Fruit fly (Drosophila melanogaster) whole organism, embryonic: Measurements from ENCODE around the gene Boh1.

Source experiments
- Bgb ChIP-seq: fragments of 200-800 bp; sonication (Bioruptor generic); IDR thresholded peaks from 2 replicates; pipeline ENCODE4 v1.3.6; 2022; ENCODE audit warnings: missing biosample characterization, missing genetic modification characterization; ENCODE audit not compliant: partially characterized antibody
- CG10209 ChIP-seq: fragments of 200-800 bp; sonication (Bioruptor generic); optimal IDR thresholded peaks from 3 replicates; lab custom pipeline; 2017; ENCODE audit warnings: missing biosample characterization, mild to moderate bottlenecking, missing genetic modification characterization, missing genetic modification reagents
- CG10267 ChIP-seq: fragments of 200-800 bp; sonication (Bioruptor generic); optimal IDR thresholded peaks from 2 replicates; lab custom pipeline; 2018; ENCODE audit warnings: missing biosample characterization, mild to moderate bottlenecking, missing genetic modification characterization, moderate library complexity
- CG14441 ChIP-seq: fragments of 200-800 bp; sonication (Bioruptor generic); IDR thresholded peaks from 2 replicates; pipeline ENCODE4 v1.3.6; 2022; ENCODE audit warnings: missing biosample characterization, missing genetic modification characterization
- CG18262 ChIP-seq: fragments of 200-800 bp; optimal IDR thresholded peaks from 3 replicates; lab custom pipeline; 2019; ENCODE audit warnings: missing biosample characterization, mild to moderate bottlenecking, missing genetic modification characterization, moderate library complexity
- CG6683 ChIP-seq: fragments of 200-800 bp; sonication (Bioruptor generic); optimal IDR thresholded peaks from 2 replicates; lab custom pipeline; 2017; ENCODE audit warnings: missing biosample characterization, mild to moderate bottlenecking, missing genetic modification characterization, missing genetic modification reagents
- CG6689 ChIP-seq: fragments of 200-800 bp; sonication (Bioruptor generic); IDR thresholded peaks from 2 replicates; pipeline ENCODE4 v1.3.6; 2022; ENCODE audit warnings: missing biosample characterization, missing genetic modification characterization
- CG7786 ChIP-seq: fragments of 200-800 bp; sonication (Bioruptor generic); optimal IDR thresholded peaks from 2 replicates; lab custom pipeline; 2016; ENCODE audit warnings: missing biosample characterization, missing genetic modification characterization
- CG7839 ChIP-seq: fragments of 200-800 bp; sonication (Bioruptor generic); optimal IDR thresholded peaks from 3 replicates; lab custom pipeline; 2018; ENCODE audit warnings: missing biosample characterization, mild to moderate bottlenecking, missing genetic modification characterization, moderate library complexity
- CG7987 ChIP-seq: fragments of 200-800 bp; sonication (Bioruptor generic); optimal IDR thresholded peaks from 2 replicates; lab custom pipeline; 2018; ENCODE audit warnings: missing biosample characterization, mild to moderate bottlenecking, missing genetic modification characterization, moderate library complexity
- CG8089 ChIP-seq: fragments of 200-800 bp; sonication (Bioruptor generic); optimal IDR thresholded peaks from 3 replicates; lab custom pipeline; 2016; ENCODE audit warnings: missing biosample characterization, missing genetic modification characterization
- CG8478 ChIP-seq: fragments of >200 bp; optimal IDR thresholded peaks from 2 replicates; lab custom pipeline; 2018
- CG9817 ChIP-seq: fragments of 200-800 bp; sonication (Bioruptor generic); optimal IDR thresholded peaks from 2 replicates; lab custom pipeline; 2018; ENCODE audit warnings: missing biosample characterization, mild to moderate bottlenecking, missing genetic modification characterization, moderate library complexity
- Drgx ChIP-seq: fragments of 200-800 bp; sonication (Bioruptor generic); IDR thresholded peaks from 2 replicates; pipeline ENCODE4 v1.3.6; 2022; ENCODE audit warnings: missing biosample characterization, missing genetic modification characterization
- E2f2 ChIP-seq: fragments of 200-800 bp; sonication (Bioruptor generic); IDR thresholded peaks from 2 replicates; pipeline ENCODE4 v1.3.6; 2022; ENCODE audit warnings: missing biosample characterization, missing genetic modification characterization
- MBD-R2 ChIP-seq: fragments of 200-800 bp; sonication (Bioruptor generic); IDR thresholded peaks from 2 replicates; pipeline ENCODE4 v1.3.6; 2022; ENCODE audit warnings: missing biosample characterization, missing genetic modification characterization
- Med ChIP-seq: fragments of 200-800 bp; sonication (Bioruptor generic); peaks from one replicate; lab custom pipeline; 2016; ENCODE audit warnings: missing biosample characterization, missing genetic modification characterization, mild to moderate bottlenecking, inconsistent platforms, moderate library complexity
- Mrtf ChIP-seq: fragments of 200-800 bp; sonication (Bioruptor generic); IDR thresholded peaks from 3 replicates; pipeline ENCODE4 v1.3.6; 2022; ENCODE audit warnings: missing biosample characterization, missing genetic modification characterization
- Myb ChIP-seq: fragments of 200-800 bp; sonication (Bioruptor generic); optimal IDR thresholded peaks from 2 replicates; lab custom pipeline; 2016; ENCODE audit warnings: missing biosample characterization, missing genetic modification characterization
- bowl ChIP-seq: fragments of 200-800 bp; sonication (Bioruptor generic); IDR thresholded peaks from 2 replicates; pipeline ENCODE4 v1.3.6; 2022; ENCODE audit warnings: missing biosample characterization, missing genetic modification characterization
- caup ChIP-seq: fragments of 200-800 bp; sonication (Bioruptor generic); optimal IDR thresholded peaks from 3 replicates; lab custom pipeline; 2017; ENCODE audit warnings: missing biosample characterization, mild to moderate bottlenecking, missing genetic modification characterization, moderate library complexity; ENCODE audit not compliant: severe bottlenecking
- fd3F ChIP-seq: fragments of 200-800 bp; sonication (Bioruptor generic); optimal IDR thresholded peaks from 2 replicates; lab custom pipeline; 2018; ENCODE audit warnings: missing biosample characterization, mild to moderate bottlenecking, missing genetic modification characterization, moderate library complexity
- fu2 ChIP-seq: fragments of 200-800 bp; sonication (Bioruptor generic); optimal IDR thresholded peaks from 2 replicates; lab custom pipeline; 2016; ENCODE audit warnings: missing biosample characterization, missing genetic modification characterization
- gcm ChIP-seq: fragments of 200-800 bp; sonication (Bioruptor generic); optimal IDR thresholded peaks from 2 replicates; lab custom pipeline; 2019; ENCODE audit warnings: missing biosample characterization, mild to moderate bottlenecking, missing genetic modification characterization, moderate library complexity
- gcm2 ChIP-seq: fragments of 200-800 bp; sonication (Bioruptor generic); optimal IDR thresholded peaks from 2 replicates; lab custom pipeline; 2016; ENCODE audit warnings: missing biosample characterization, missing genetic modification characterization
- grau ChIP-seq: fragments of 200-800 bp; optimal IDR thresholded peaks from 3 replicates; lab custom pipeline; 2019; ENCODE audit warnings: missing biosample characterization, mild to moderate bottlenecking, missing genetic modification characterization, moderate library complexity
- gsb ChIP-seq: fragments of 200-800 bp; sonication (Bioruptor generic); IDR thresholded peaks from 2 replicates; pipeline ENCODE4 v1.3.6; 2022; ENCODE audit warnings: missing biosample characterization, missing genetic modification characterization
- lmd ChIP-seq: fragments of 200-800 bp; sonication (Bioruptor generic); IDR thresholded peaks from 2 replicates; pipeline ENCODE4 v1.3.6; 2022; ENCODE audit warnings: missing biosample characterization, missing genetic modification characterization
- lola ChIP-seq, 3 experiments: fragments of >200 bp in 2 of 3; fragments of 200-800 bp in 1 of 3; sonication (Bioruptor generic) in 1 of 3; optimal IDR thresholded peaks; 2 replicates each; lab custom pipeline; 2017 to 2019; ENCODE audit warnings: missing biosample characterization in 3 of 3, missing genetic modification characterization in 3 of 3, mild to moderate bottlenecking in 1 of 3, moderate library complexity in 1 of 3
- nom ChIP-seq: fragments of 200-800 bp; sonication (Bioruptor generic); optimal IDR thresholded peaks from 2 replicates; lab custom pipeline; 2017; ENCODE audit warnings: missing biosample characterization, missing genetic modification characterization, mild to moderate bottlenecking, moderate library complexity, missing genetic modification reagents
- onecut ChIP-seq: fragments of 200-800 bp; sonication (Bioruptor generic); IDR thresholded peaks from 2 replicates; pipeline ENCODE4 v1.3.6; 2022; ENCODE audit warnings: missing biosample characterization, missing genetic modification characterization
- pho ChIP-seq: fragments of 200-800 bp; sonication (Bioruptor generic); optimal IDR thresholded peaks from 2 replicates; lab custom pipeline; 2016; ENCODE audit warnings: missing biosample characterization, missing genetic modification characterization
- phol ChIP-seq: fragments of 200-800 bp; sonication (Bioruptor generic); optimal IDR thresholded peaks from 3 replicates; lab custom pipeline; 2018; ENCODE audit warnings: missing biosample characterization, mild to moderate bottlenecking, missing genetic modification characterization, moderate library complexity
- row ChIP-seq: fragments of 200-800 bp; sonication (Bioruptor generic); IDR thresholded peaks from 3 replicates; pipeline ENCODE4 v1.3.6; 2022; ENCODE audit warnings: missing biosample characterization, missing genetic modification characterization
- tll ChIP-seq, 2 experiments: fragments of 200-800 bp in 1 of 2; fragments of >200 bp in 1 of 2; sonication (Bioruptor generic) in 1 of 2; optimal IDR thresholded peaks; 2 replicates each; lab custom pipeline; 2017 to 2019; ENCODE audit warnings: missing biosample characterization in 2 of 2, missing genetic modification characterization in 2 of 2, mild to moderate bottlenecking in 1 of 2, moderate library complexity in 1 of 2
- trem ChIP-seq: fragments of 200-800 bp; optimal IDR thresholded peaks from 3 replicates; lab custom pipeline; 2019; ENCODE audit warnings: missing biosample characterization, mild to moderate bottlenecking, missing genetic modification characterization, moderate library complexity

Gene Boh1

DNA sequence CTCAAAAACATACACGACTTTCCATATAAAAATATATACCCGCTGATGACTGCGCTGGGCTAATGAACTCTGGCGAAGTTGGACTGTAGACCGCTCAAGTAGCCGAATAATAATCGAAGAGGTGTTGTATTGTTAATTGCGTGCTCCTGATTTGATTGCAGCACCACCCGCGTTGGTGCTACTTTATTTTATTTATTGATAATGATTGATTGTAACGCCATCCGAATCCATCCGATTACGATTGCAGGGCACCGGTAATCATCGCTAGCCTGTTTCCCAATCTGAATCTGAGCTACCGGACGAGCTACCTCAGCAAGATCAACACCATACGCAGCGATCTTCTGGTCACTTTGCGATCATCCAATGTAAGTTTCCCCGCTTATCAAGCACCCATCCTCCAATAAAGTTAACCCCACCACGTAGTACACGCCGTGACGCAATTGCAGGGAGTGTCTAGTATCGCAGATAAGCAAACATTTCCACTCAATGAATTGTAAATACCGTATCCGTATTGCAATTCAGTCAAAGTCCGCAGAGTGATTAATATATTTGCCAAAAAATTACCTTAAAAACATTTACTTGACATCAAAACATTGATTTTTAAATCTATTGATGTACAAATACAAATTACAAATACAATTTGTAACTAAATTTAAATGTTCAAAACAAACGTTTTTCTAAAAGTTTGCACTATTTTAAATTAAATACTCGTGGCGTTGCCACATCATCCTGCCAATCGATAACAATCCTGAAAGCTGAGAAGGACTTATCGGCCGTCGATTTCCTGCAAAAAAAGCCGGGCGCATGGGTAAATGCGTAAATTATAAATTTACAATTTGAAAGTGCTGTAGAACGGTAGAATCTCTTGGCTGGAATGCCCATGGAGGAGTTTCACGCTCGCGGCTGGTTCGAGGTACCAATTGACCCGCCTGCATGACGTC lies 10.0 kb upstream of the Boh1 start (continued):
- TF ChIP-seq Mrtf (GFP tag; lab: Robert Waterston, UW) (no peak), Bgb (GFP tag; lab: Robert Waterston, UW) (0 out of 2 replicates have a peak, but pooled peaks have one; percentile 12), E2f2 (GFP tag; lab: Robert Waterston, UW) (peak; percentile 53), CG7987 (GFP tag; lab: Kevin White, UChicago) (peak; percentile 21), nom (GFP tag; lab: Kevin White, UChicago) (peak; percentile 31), MBD-R2 (0 out of 2 replicates have a peak, but pooled peaks have one; percentile 25)

DNA sequence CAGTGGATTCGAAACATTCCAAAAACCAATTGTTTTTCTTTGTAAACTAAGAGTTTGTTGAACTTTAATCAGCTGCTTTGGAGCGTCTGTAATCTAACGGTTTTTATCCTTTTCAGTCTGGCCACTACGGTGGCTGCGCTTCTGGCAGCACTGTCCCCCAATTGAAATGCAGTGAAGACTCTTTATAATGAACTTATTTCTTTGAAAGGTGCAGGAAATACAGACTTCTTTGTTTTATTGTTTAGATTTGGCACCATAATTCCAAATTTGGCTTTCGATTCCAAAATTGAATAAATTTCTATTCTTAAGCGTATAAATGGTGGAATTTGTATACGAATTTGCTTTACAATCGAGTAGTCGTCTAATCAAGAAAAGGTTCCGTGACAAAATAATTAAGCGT lies 8.9 kb upstream of the Boh1 start, which contains the start of gene nenya:
nenya (minus strand) TSS at position 35 of the 400 bp plus-strand sequence.
- TF ChIP-seq pho (GFP tag; lab: Kevin White, UChicago), result no peak
- no peak for TF ChIP-seq CG6683
- peak; percentile 67 for TF ChIP-seq Myb (GFP tag; lab: Kevin White, UChicago)
- no peak for TF ChIP-seq CG10267
- no peak for TF ChIP-seq fu2 (GFP tag; lab: Kevin White, UChicago)
- TF ChIP-seq CG7786 (GFP tag; lab: Kevin White, UChicago), result no peak
- TF ChIP-seq gcm (GFP tag; lab: Kevin White, UChicago), result no peak
- peak; percentile 6 for TF ChIP-seq trem (tag; lab: Kevin White, UChicago)
- no peak for TF ChIP-seq phol (tag; lab: Kevin White, UChicago)
- no peak for TF ChIP-seq CG8089 (GFP tag; lab: Kevin White, UChicago)
- no peak for TF ChIP-seq CG7839 (tag; lab: Kevin White, UChicago)
- TF ChIP-seq CG10209 (GFP tag; lab: Kevin White, UChicago), result no peak
- no peak for TF ChIP-seq CG8478 (lab: Kevin White, UChicago)
- no peak for TF ChIP-seq lmd (GFP tag; lab: Robert Waterston, UW)
- no peak for TF ChIP-seq gcm2 (GFP tag; lab: Kevin White, UChicago)
- TF ChIP-seq fd3F (GFP tag; lab: Kevin White, UChicago), result no peak
- TF ChIP-seq caup (GFP tag; lab: Kevin White, UChicago), result no peak
- peak; percentile 54 for TF ChIP-seq Med
- no peak for TF ChIP-seq CG14441 (GFP tag; lab: Robert Waterston, UW)
- no peak for TF ChIP-seq bowl (GFP tag; lab: Robert Waterston, UW)
- peak; percentile 67 for TF ChIP-seq grau (tag; lab: Kevin White, UChicago)
- TF ChIP-seq Drgx (GFP tag; lab: Robert Waterston, UW), result no peak
- no peak for TF ChIP-seq CG9817
- TF ChIP-seq row (GFP tag; lab: Robert Waterston, UW), result peak; percentile 51
- no peak for TF ChIP-seq tll (GFP tag; optimal IDR thresholded peaks at IDR 0.05; lab: Kevin White, UChicago)
- TF ChIP-seq onecut (GFP tag; lab: Robert Waterston, UW), result no peak
- no peak for TF ChIP-seq CG6689 (GFP tag; lab: Robert Waterston, UW)
- no peak for TF ChIP-seq gsb (GFP tag; lab: Robert Waterston, UW)
- TF ChIP-seq lola (GFP tag; optimal IDR thresholded peaks at IDR 0.05; lab: Kevin White, UChicago), result no peak
- no peak for TF ChIP-seq CG18262
- TF ChIP-seq, all 482 proteins: peak for 5
